Worm (Caenorhabditis elegans) whole organism, L4 larva: ENCODE data around the gene W02D7.12.
A peak's percentile ranks its signal among the peaks of the same experiment; 100 is the strongest.
"Not testable (repeated sequence)": the region's sequence is repeated elsewhere in the genome, so short reads cannot be mapped to it uniquely, and the experiment has no call there.

Source experiments
- D1046.2 ChIP-seq: fragments of 200-800 bp; sonication (Bioruptor generic); IDR thresholded peaks from 2 replicates; pipeline ENCODE4 v1.3.6; 2022; ENCODE audit warnings: missing genetic modification characterization, missing compliant biosample characterization
- F26F4.8 ChIP-seq: fragments of 200-800 bp; sonication (Bioruptor generic); conservative IDR thresholded peaks from 2 replicates; pipeline ENCODE4 v1.3.6; 2022; ENCODE audit warnings: missing genetic modification characterization, missing compliant biosample characterization
- F37D6.2 ChIP-seq: sonication (generic microtip); optimal IDR thresholded peaks from 2 replicates; lab custom pipeline; 2016; ENCODE audit warnings: mild to moderate bottlenecking, missing genetic modification characterization, missing compliant biosample characterization
- Y105C5A.15 ChIP-seq: fragments of 200-800 bp; sonication (Bioruptor generic); IDR thresholded peaks from 2 replicates; pipeline ENCODE4 v1.3.6; 2022; ENCODE audit warnings: missing genetic modification characterization, missing compliant biosample characterization
- Y5F2A.4 ChIP-seq: fragments of 200-800 bp; sonication (Bioruptor generic); optimal IDR thresholded peaks from 2 replicates; lab custom pipeline; 2018; ENCODE audit warnings: mild to moderate bottlenecking, missing genetic modification characterization, missing compliant biosample characterization
- ZK546.5 ChIP-seq, 2 experiments: sonication (generic microtip); optimal IDR thresholded peaks; 2 replicates each; lab custom pipeline; 2017; ENCODE audit warnings: missing biosample characterization in 2 of 2, missing genetic modification characterization in 2 of 2
- aha-1 ChIP-seq: fragments of 150-350 bp; peaks from one replicate; lab custom pipeline; 2014; ENCODE audit warnings: missing biosample characterization, missing genetic modification characterization
- ceh-20 ChIP-seq: fragments of 200-800 bp; sonication (Bioruptor generic); IDR thresholded peaks from 2 replicates; pipeline ENCODE4 v1.3.6; 2022; ENCODE audit warnings: missing genetic modification reagents, missing genetic modification characterization, missing compliant biosample characterization
- ceh-44 ChIP-seq: fragments of 200-800 bp; sonication (Bioruptor generic); IDR thresholded peaks from 2 replicates; pipeline ENCODE4 v1.3.6; 2022; ENCODE audit warnings: missing genetic modification reagents, missing genetic modification characterization, missing compliant biosample characterization
- ceh-62 ChIP-seq: sonication (generic microtip); optimal IDR thresholded peaks from 2 replicates; lab custom pipeline; 2017; ENCODE audit warnings: missing biosample characterization, missing genetic modification characterization
- cey-2 ChIP-seq: sonication (generic microtip); optimal IDR thresholded peaks from 3 replicates; lab custom pipeline; 2017; ENCODE audit warnings: missing genetic modification characterization, mild to moderate bottlenecking, missing compliant biosample characterization, antibody characterized with exemption, borderline replicate concordance; ENCODE audit not compliant: insufficient read depth
- daf-16 ChIP-seq, 3 experiments: sonication (generic microtip); optimal IDR thresholded peaks; 2 replicates each; lab custom pipeline; 2016 to 2017; ENCODE audit warnings: missing genetic modification characterization in 3 of 3, missing genetic modification reagents in 3 of 3, mild to moderate bottlenecking in 2 of 3, missing compliant biosample characterization in 2 of 3, missing biosample characterization in 1 of 3, moderate library complexity in 1 of 3
- dmd-9 ChIP-seq: fragments of 200-800 bp; sonication (Bioruptor generic); IDR thresholded peaks from 2 replicates; pipeline ENCODE4 v1.3.6; 2022; ENCODE audit warnings: missing genetic modification reagents, missing genetic modification characterization, missing compliant biosample characterization
- egl-27 ChIP-seq: sonication (generic microtip); optimal IDR thresholded peaks from 3 replicates; lab custom pipeline; 2017; ENCODE audit warnings: missing biosample characterization, missing genetic modification reagents, missing genetic modification characterization
- fkh-10 ChIP-seq: fragments of 150-350 bp; optimal IDR thresholded peaks from 2 replicates; lab custom pipeline; 2014; ENCODE audit warnings: missing biosample characterization, missing genetic modification reagents, missing genetic modification characterization
- gei-8 ChIP-seq: fragments of 200-800 bp; sonication (Bioruptor generic); optimal IDR thresholded peaks from 2 replicates; lab custom pipeline; 2018; ENCODE audit warnings: mild to moderate bottlenecking, missing genetic modification characterization, missing compliant biosample characterization
- hlh-30 ChIP-seq: sonication (generic microtip); optimal IDR thresholded peaks from 2 replicates; lab custom pipeline; 2017; ENCODE audit warnings: antibody characterized with exemption, mild to moderate bottlenecking, missing genetic modification characterization, missing compliant biosample characterization; ENCODE audit not compliant: insufficient read depth
- jun-1 ChIP-seq: fragments of 150-350 bp; optimal IDR thresholded peaks from 2 replicates; lab custom pipeline; 2014; ENCODE audit warnings: missing biosample characterization, missing genetic modification reagents, missing genetic modification characterization
- lim-7 ChIP-seq: fragments of 200-800 bp; sonication (Bioruptor generic); IDR thresholded peaks from 2 replicates; pipeline ENCODE4 v1.3.6; 2022; ENCODE audit warnings: missing genetic modification characterization, missing compliant biosample characterization
- lin-39 ChIP-seq: fragments of 150-350 bp; optimal IDR thresholded peaks from 2 replicates; lab custom pipeline; 2014; ENCODE audit warnings: missing biosample characterization, missing genetic modification reagents, missing genetic modification characterization
- lir-3 ChIP-seq: sonication (generic microtip); optimal IDR thresholded peaks from 2 replicates; lab custom pipeline; 2016; ENCODE audit warnings: mild to moderate bottlenecking, missing genetic modification characterization, missing compliant biosample characterization
- lsy-2 ChIP-seq, 2 experiments: fragments of 150-350 bp in 1 of 2; sonication (generic microtip) in 1 of 2; optimal IDR thresholded peaks; 2 replicates each; lab custom pipeline; 2014 to 2017; ENCODE audit warnings: missing biosample characterization in 2 of 2, missing genetic modification characterization in 2 of 2
- mes-2 ChIP-seq: sonication (generic microtip); optimal IDR thresholded peaks from 2 replicates; lab custom pipeline; 2016; ENCODE audit warnings: missing genotype, mild to moderate bottlenecking, missing genetic modification characterization, missing compliant biosample characterization; ENCODE audit not compliant: poor library complexity, severe bottlenecking
- nhr-111 ChIP-seq: fragments of 200-800 bp; sonication (Bioruptor generic); optimal IDR thresholded peaks from 2 replicates; lab custom pipeline; 2018; ENCODE audit warnings: mild to moderate bottlenecking, missing genetic modification characterization, missing compliant biosample characterization
- nhr-28 ChIP-seq: fragments of 150-350 bp; optimal IDR thresholded peaks from 2 replicates; lab custom pipeline; 2014; ENCODE audit warnings: missing biosample characterization, missing genetic modification characterization
- nhr-41 ChIP-seq: fragments of 200-800 bp; sonication (Bioruptor generic); IDR thresholded peaks from 2 replicates; pipeline ENCODE4 v1.3.6; 2022; ENCODE audit warnings: missing genetic modification reagents, missing genetic modification characterization, missing compliant biosample characterization
- nhr-6 ChIP-seq: fragments of 150-350 bp; optimal IDR thresholded peaks from 2 replicates; lab custom pipeline; 2014; ENCODE audit warnings: missing biosample characterization, missing genetic modification characterization
- nhr-76 ChIP-seq: fragments of 150-350 bp; optimal IDR thresholded peaks from 2 replicates; lab custom pipeline; 2014; ENCODE audit warnings: missing biosample characterization, missing genetic modification characterization
- nhr-77 ChIP-seq: fragments of 150-350 bp; optimal IDR thresholded peaks from 2 replicates; lab custom pipeline; 2014; ENCODE audit warnings: missing biosample characterization, missing genetic modification characterization
- pqm-1 ChIP-seq: sonication (generic microtip); optimal IDR thresholded peaks from 2 replicates; lab custom pipeline; 2017; ENCODE audit warnings: missing biosample characterization, missing genetic modification characterization
- rbr-2 ChIP-seq: sonication (generic microtip); optimal IDR thresholded peaks from 2 replicates; lab custom pipeline; 2016; ENCODE audit warnings: missing genotype, missing genetic modification characterization, missing compliant biosample characterization
- saeg-2 ChIP-seq: fragments of 200-800 bp; sonication (Bioruptor generic); IDR thresholded peaks from 2 replicates; pipeline ENCODE4 v1.3.6; 2022; ENCODE audit warnings: missing genetic modification reagents, missing genetic modification characterization, missing compliant biosample characterization
- sdz-12 ChIP-seq: fragments of 200-800 bp; sonication (Bioruptor generic); optimal IDR thresholded peaks from 2 replicates; lab custom pipeline; 2018; ENCODE audit warnings: mild to moderate bottlenecking, missing genetic modification characterization, missing compliant biosample characterization
- set-16 ChIP-seq: fragments of 200-800 bp; sonication (Bioruptor generic); IDR thresholded peaks from 2 replicates; pipeline ENCODE4 v1.3.6; 2022; ENCODE audit warnings: missing genetic modification reagents, missing genetic modification characterization, missing compliant biosample characterization
- snpc-1.2 ChIP-seq: fragments of 200-800 bp; sonication (Bioruptor generic); IDR thresholded peaks from 2 replicates; pipeline ENCODE4 v1.3.6; 2022; ENCODE audit warnings: missing genetic modification reagents, missing genetic modification characterization, missing compliant biosample characterization
- snpc-4 ChIP-seq: fragments of 150-350 bp; optimal IDR thresholded peaks from 2 replicates; lab custom pipeline; 2014; ENCODE audit warnings: missing biosample characterization, missing genetic modification characterization
- spr-1 ChIP-seq: sonication (generic microtip); optimal IDR thresholded peaks from 2 replicates; lab custom pipeline; 2016; ENCODE audit warnings: mild to moderate bottlenecking, missing genetic modification characterization, missing compliant biosample characterization
- spr-3 ChIP-seq: fragments of 200-800 bp; sonication (Bioruptor generic); optimal IDR thresholded peaks from 2 replicates; lab custom pipeline; 2018; ENCODE audit warnings: mild to moderate bottlenecking, missing genetic modification characterization, missing compliant biosample characterization
- unc-62 ChIP-seq, 3 experiments: fragments of 150-350 bp in 1 of 3; sonication (generic microtip); optimal IDR thresholded peaks in 2 of 3; peaks in 1 of 3; 1 replicate in 1 of 3; 2 replicates in 2 of 3; lab custom pipeline; 2014 to 2017; ENCODE audit warnings: missing biosample characterization in 3 of 3, missing genetic modification characterization in 3 of 3, missing genetic modification reagents in 3 of 3, missing genotype in 1 of 3
- vab-7 ChIP-seq: fragments of 200-800 bp; sonication (Bioruptor generic); IDR thresholded peaks from 2 replicates; pipeline ENCODE4 v1.3.6; 2022; ENCODE audit warnings: missing genetic modification reagents, missing genetic modification characterization, missing compliant biosample characterization

W02D7.12 gene

DNA sequence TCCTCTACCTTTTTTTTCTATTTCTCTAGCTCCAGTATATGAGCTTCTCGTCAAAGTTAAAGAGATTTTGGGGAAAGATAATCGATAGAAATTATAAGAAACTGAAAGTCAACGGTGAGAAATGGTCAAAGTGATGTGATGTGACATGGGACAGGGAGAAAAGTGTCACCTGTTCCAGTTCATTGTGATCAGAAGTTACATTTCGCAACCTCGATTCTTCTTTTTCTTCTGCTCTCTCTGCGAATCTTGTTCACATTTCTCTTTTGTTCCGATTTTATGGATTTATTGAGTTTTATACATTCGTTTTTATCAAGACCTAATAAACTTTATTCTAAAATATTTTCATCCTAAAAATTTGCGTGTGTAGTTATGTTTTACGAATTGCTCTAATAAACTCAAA is 24.3 kb downstream of the W02D7.12 start:
- TF ChIP-seq mes-2 (no peak), hlh-30 (tag; lab: Kevin White, UChicago) (peak; percentile 32), nhr-76 (tag; lab: Kevin White, UChicago) (no peak), unc-62 (GFP tag; optimal IDR thresholded peaks at IDR 0.05 in 1 of 2; lab: Kevin White, UChicago) (peak in 1 of 2 experiments; percentile 45), unc-62 (tag; optimal IDR thresholded peaks at IDR 0.05; lab: Kevin White, UChicago) (no peak)

ce11 chrV:8340924-8341323 is 29.6 kb downstream of the W02D7.12 start, which contains the start of gene C08D8.7:
TSS of gene C08D8.7 (plus strand) at chrV:8341224.
- peak in 1 of 2 experiments; percentile 27 for TF ChIP-seq unc-62 (GFP tag; optimal IDR thresholded peaks at IDR 0.05 in 1 of 2; lab: Kevin White, UChicago)
- not testable (repeated sequence) for TF ChIP-seq unc-62 (tag; optimal IDR thresholded peaks at IDR 0.05; lab: Kevin White, UChicago)

DNA sequence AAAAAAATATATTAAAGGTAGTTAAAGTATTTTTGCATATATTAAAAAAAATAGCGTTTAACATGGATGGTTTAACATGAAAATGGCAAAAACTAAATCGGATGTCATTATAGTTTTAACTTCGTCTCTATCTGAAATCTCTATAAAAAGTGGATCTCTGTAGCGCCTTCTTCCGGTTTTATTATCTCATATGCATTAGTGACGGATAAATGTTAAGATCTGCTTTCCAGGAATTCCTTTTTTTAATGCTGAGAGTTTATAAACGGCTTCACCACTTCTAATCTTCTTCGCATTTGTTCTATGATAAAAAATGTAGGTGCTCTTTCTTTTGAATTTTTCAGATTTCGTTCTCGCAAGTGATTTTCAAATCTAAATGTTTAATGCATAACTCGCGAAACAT is 31.1 kb downstream of the W02D7.12 start:
- TF ChIP-seq ZK546.5 (tag; optimal IDR thresholded peaks at IDR 0.05; lab: Kevin White, UChicago): no peak
- peak in 1 of 2 experiments; percentile 16 for TF ChIP-seq unc-62 (GFP tag; optimal IDR thresholded peaks at IDR 0.05 in 1 of 2; lab: Kevin White, UChicago)
- TF ChIP-seq unc-62 (tag; optimal IDR thresholded peaks at IDR 0.05; lab: Kevin White, UChicago): no peak

ce11 chrV:8345436-8345835 is 34.1 kb downstream of the W02D7.12 start, which contains the start of gene C08D8.1:
TSS of gene C08D8.1 (plus strand) at chrV:8345759.
- TF ChIP-seq ceh-20 (0 out of 2 replicates have a peak, but pooled peaks have one; percentile 19), nhr-76 (tag; lab: Kevin White, UChicago) (no peak), daf-16 (GFP tag; optimal IDR thresholded peaks at IDR 0.05; lab: Kevin White, UChicago) (no peak), daf-16 (tag; optimal IDR thresholded peaks at IDR 0.05; lab: Kevin White, UChicago) (no peak), F26F4.8 (GFP tag; lab: Robert Waterston, UW) (no peak), lir-3 (no peak), unc-62 (GFP tag; optimal IDR thresholded peaks at IDR 0.05 in 1 of 2; lab: Kevin White, UChicago) (peak in 1 of 2 experiments; percentile 44), unc-62 (tag; optimal IDR thresholded peaks at IDR 0.05; lab: Kevin White, UChicago) (no peak), snpc-1.2 (GFP tag; lab: Robert Waterston, UW) (no peak), ceh-62 (tag; lab: Kevin White, UChicago) (no peak), sdz-12 (GFP tag; lab: Kevin White, UChicago) (no peak), aha-1 (no peak), nhr-28 (tag; lab: Kevin White, UChicago) (peak; percentile 97)

DNA sequence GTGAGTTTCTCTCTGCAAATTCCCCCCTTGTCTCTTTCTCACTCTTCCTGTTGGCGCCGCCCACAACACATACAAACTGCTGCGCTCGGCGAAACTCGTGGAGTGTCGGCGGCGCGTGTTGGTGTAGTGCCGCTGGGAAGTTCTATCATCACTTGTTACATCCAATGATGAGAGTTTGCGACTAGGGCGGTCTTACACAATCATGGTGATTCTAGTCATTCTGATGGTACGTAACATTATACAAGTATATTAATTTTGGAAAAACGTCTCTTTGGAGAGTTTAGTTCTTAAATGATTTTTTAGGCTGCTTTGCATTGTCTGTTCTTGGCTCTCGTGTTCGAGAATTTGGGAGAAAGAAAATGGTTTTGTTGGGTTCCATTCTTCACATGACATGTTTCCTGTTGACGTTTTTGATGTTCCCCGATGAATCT is 37.7 kb downstream of the W02D7.12 start:
- no peak for TF ChIP-seq ceh-44 (GFP tag; lab: Robert Waterston, UW)
- peak; percentile 6 for TF ChIP-seq F37D6.2 (tag; lab: Kevin White, UChicago)
- TF ChIP-seq snpc-1.2 (GFP tag; lab: Robert Waterston, UW): peak; percentile 94
- TF ChIP-seq vab-7 (GFP tag; lab: Robert Waterston, UW): no peak; the same call in 1 of the 2 replicates
- no peak for TF ChIP-seq cey-2 (tag; lab: Kevin White, UChicago)
- no peak for TF ChIP-seq lim-7 (GFP tag; lab: Robert Waterston, UW)
- no peak; the same call in none of the 2 replicates for TF ChIP-seq set-16
- peak; percentile 57 to 75 for TF ChIP-seq lsy-2 (tag; optimal IDR thresholded peaks at IDR 0.05; lab: Kevin White, UChicago)
- TF ChIP-seq nhr-41 (GFP tag; lab: Robert Waterston, UW): 0 out of 2 replicates have a peak, but pooled peaks have one; percentile 47
- TF ChIP-seq ceh-20: 0 out of 2 replicates have a peak, but pooled peaks have one; percentile 42
- peak; percentile 80 for TF ChIP-seq rbr-2
- TF ChIP-seq snpc-4 (tag; lab: Kevin White, UChicago): peak; percentile 95
- peak; percentile 50 for TF ChIP-seq jun-1 (tag; lab: Kevin White, UChicago)
- TF ChIP-seq ceh-62 (tag; lab: Kevin White, UChicago): no peak
- TF ChIP-seq D1046.2 (GFP tag; lab: Robert Waterston, UW): no peak
- peak; percentile 79 for TF ChIP-seq spr-1 (tag; lab: Kevin White, UChicago)
- TF ChIP-seq lin-39: no peak
- no peak for TF ChIP-seq sdz-12 (GFP tag; lab: Kevin White, UChicago)
- TF ChIP-seq egl-27 (tag; lab: Kevin White, UChicago): no peak
- TF ChIP-seq pqm-1 (tag; lab: Kevin White, UChicago): peak; percentile 66
- TF ChIP-seq Y105C5A.15 (GFP tag; lab: Robert Waterston, UW): no peak
- TF ChIP-seq saeg-2 (GFP tag; lab: Robert Waterston, UW): no peak
- no peak for TF ChIP-seq nhr-77 (tag; lab: Kevin White, UChicago)
- no peak for TF ChIP-seq fkh-10
- TF ChIP-seq gei-8: peak; percentile 54
- no peak for TF ChIP-seq Y5F2A.4 (GFP tag; lab: Kevin White, UChicago)
- 0 out of 2 replicates have a peak, but pooled peaks have one; percentile 15 for TF ChIP-seq dmd-9 (GFP tag; lab: Robert Waterston, UW)
- TF ChIP-seq ZK546.5 (tag; optimal IDR thresholded peaks at IDR 0.05; lab: Kevin White, UChicago): no peak
- peak; percentile 74 for TF ChIP-seq nhr-111 (GFP tag; lab: Kevin White, UChicago)
- no peak for TF ChIP-seq spr-3 (GFP tag; lab: Kevin White, UChicago)
- TF ChIP-seq nhr-6 (tag; lab: Kevin White, UChicago): peak; percentile 21
